Fruit fly (Drosophila melanogaster) Kc167 (cell line): ENCODE results near the gene obst-J.

Source experiments
- Myc ChIP-seq: fragments of >200 bp; optimal IDR thresholded peaks from 2 replicates; lab custom pipeline; 2017; ENCODE audit warnings: missing external identifiers
- Sin3A ChIP-seq: fragments of >200 bp; optimal IDR thresholded peaks from 2 replicates; lab custom pipeline; 2018; ENCODE audit warnings: missing external identifiers
- h ChIP-seq: fragments of >200 bp; optimal IDR thresholded peaks from 3 replicates; lab custom pipeline; 2018; ENCODE audit warnings: missing external identifiers
- insv ChIP-seq: fragments of >200 bp; optimal IDR thresholded peaks from 3 replicates; lab custom pipeline; 2018; ENCODE audit warnings: missing external identifiers
- psq ChIP-seq: fragments of >200 bp; optimal IDR thresholded peaks from 2 replicates; lab custom pipeline; 2017; ENCODE audit warnings: missing external identifiers
- ttk ChIP-seq: sonication (Bioruptor generic); optimal IDR thresholded peaks from 2 replicates; lab custom pipeline; 2017; ENCODE audit warnings: missing external identifiers

dm6 chr3L:20085035-20085434, 46.5 kb downstream of the obst-J start:
- TF ChIP-seq Myc (lab: Kevin White, UChicago) = no peak
- no peak for TF ChIP-seq h (lab: Kevin White, UChicago)
- TF ChIP-seq Sin3A (lab: Kevin White, UChicago) = no peak
- no peak for TF ChIP-seq psq
- no peak for TF ChIP-seq insv
- no peak for TF ChIP-seq ttk
